Fruit fly (Drosophila melanogaster) whole organism, wandering third instar larva: Measurements from ENCODE around the gene 4E-T.

Experiments
- CG32264 ChIP-seq: fragments of 200-800 bp; sonication (Bioruptor generic); optimal IDR thresholded peaks from 2 replicates; lab custom pipeline; 2016; ENCODE audit warnings: missing biosample characterization, missing genetic modification characterization
- CG9705 ChIP-seq: fragments of 200-800 bp; sonication (Bioruptor generic); optimal IDR thresholded peaks from 2 replicates; lab custom pipeline; 2018; ENCODE audit warnings: missing biosample characterization, mild to moderate bottlenecking, missing genetic modification characterization
- CrebA ChIP-seq: fragments of 200-800 bp; sonication (Bioruptor generic); optimal IDR thresholded peaks from 2 replicates; lab custom pipeline; 2016; ENCODE audit warnings: missing biosample characterization, mild to moderate bottlenecking, missing genetic modification characterization, borderline replicate concordance
- Dfd ChIP-seq: fragments of >200 bp; optimal IDR thresholded peaks from 2 replicates; lab custom pipeline; 2017; ENCODE audit warnings: missing biosample characterization, missing genetic modification characterization
- Dif ChIP-seq: fragments of 200-275, 200-300 bp; sonication (Bioruptor generic); optimal IDR thresholded peaks from 2 replicates; lab custom pipeline; 2018; ENCODE audit warnings: missing biosample characterization, missing genetic modification characterization; ENCODE audit not compliant: partially characterized antibody
- Hnf4 ChIP-seq: fragments of 200-800 bp; sonication (Bioruptor generic); optimal IDR thresholded peaks from 2 replicates; lab custom pipeline; 2016; ENCODE audit warnings: missing biosample characterization, mild to moderate bottlenecking, missing genetic modification characterization
- Hr78 ChIP-seq: fragments of >200 bp; optimal IDR thresholded peaks from 2 replicates; lab custom pipeline; 2017; ENCODE audit warnings: missing biosample characterization, missing genetic modification characterization
- Hr83 ChIP-seq: fragments of 200-300 bp; sonication (Bioruptor generic); optimal IDR thresholded peaks from 2 replicates; lab custom pipeline; 2016; ENCODE audit warnings: missing biosample characterization, mild to moderate bottlenecking, missing genetic modification characterization, moderate library complexity; ENCODE audit not compliant: poor library complexity, severe bottlenecking
- Jra ChIP-seq: sonication (Bioruptor generic); optimal IDR thresholded peaks from 2 replicates; lab custom pipeline; 2016; ENCODE audit warnings: missing biosample characterization, missing genetic modification characterization
- Mio ChIP-seq: sonication (Bioruptor generic); optimal IDR thresholded peaks from 2 replicates; lab custom pipeline; 2016; ENCODE audit warnings: missing biosample characterization, missing genetic modification characterization
- N ChIP-seq: fragments of >200 bp; optimal IDR thresholded peaks from 2 replicates; lab custom pipeline; 2018; ENCODE audit warnings: missing biosample characterization, missing external identifiers, missing genetic modification characterization
- OdsH ChIP-seq: fragments of 200-800 bp; sonication (Bioruptor generic); optimal IDR thresholded peaks from 2 replicates; lab custom pipeline; 2016; ENCODE audit warnings: missing biosample characterization, mild to moderate bottlenecking, missing genetic modification characterization
- Rel ChIP-seq, 2 experiments: fragments of 200-800 bp; sonication (Bioruptor generic) in 1 of 2; optimal IDR thresholded peaks; 2 replicates in 1 of 2; 3 replicates in 1 of 2; lab custom pipeline; 2016 to 2019; ENCODE audit warnings: mild to moderate bottlenecking in 2 of 2, missing biosample characterization in 2 of 2, missing genetic modification characterization in 2 of 2, moderate library complexity in 1 of 2
- Sp1 ChIP-seq: fragments of 200-800 bp; sonication (Bioruptor generic); optimal IDR thresholded peaks from 3 replicates; lab custom pipeline; 2019; ENCODE audit warnings: missing biosample characterization, mild to moderate bottlenecking, missing genetic modification characterization, moderate library complexity
- Vsx2 ChIP-seq: fragments of 200-300, 225-300 bp; sonication (Bioruptor generic); optimal IDR thresholded peaks from 2 replicates; lab custom pipeline; 2018; ENCODE audit warnings: missing biosample characterization, missing genetic modification characterization; ENCODE audit not compliant: partially characterized antibody
- br ChIP-seq: fragments of 200-800 bp; sonication (Bioruptor generic); optimal IDR thresholded peaks from 2 replicates; lab custom pipeline; 2016; ENCODE audit warnings: missing biosample characterization, missing genetic modification characterization
- brk ChIP-seq: fragments of 200-800 bp; sonication (Bioruptor generic); optimal IDR thresholded peaks from 2 replicates; lab custom pipeline; 2016; ENCODE audit warnings: missing biosample characterization, mild to moderate bottlenecking, missing genetic modification characterization
- dl ChIP-seq, 2 experiments: fragments of 175-275, 200-275 bp in 1 of 2; fragments of 200-275 bp in 1 of 2; sonication (Bioruptor generic); optimal IDR thresholded peaks; lab custom pipeline; 2018; ENCODE audit warnings: mild to moderate bottlenecking in 2 of 2, missing biosample characterization in 2 of 2, missing genetic modification characterization in 2 of 2, moderate library complexity in 2 of 2; ENCODE audit not compliant: partially characterized antibody in 2 of 2, insufficient read depth in 1 of 2
- dmrt93B ChIP-seq: fragments of 200-800 bp; sonication (Bioruptor generic); optimal IDR thresholded peaks from 2 replicates; lab custom pipeline; 2018; ENCODE audit warnings: missing biosample characterization, mild to moderate bottlenecking, missing genetic modification characterization
- dsf ChIP-seq: sonication (Bioruptor generic); optimal IDR thresholded peaks from 2 replicates; lab custom pipeline; 2016; ENCODE audit warnings: missing biosample characterization, missing genetic modification characterization, borderline replicate concordance
- ey ChIP-seq: fragments of 200-800 bp; sonication (Bioruptor generic); optimal IDR thresholded peaks from 2 replicates; lab custom pipeline; 2016; ENCODE audit warnings: missing biosample characterization, missing genetic modification characterization
- fru ChIP-seq: fragments of 200-800 bp; sonication (Bioruptor generic); optimal IDR thresholded peaks from 3 replicates; lab custom pipeline; 2016; ENCODE audit warnings: missing biosample characterization, mild to moderate bottlenecking, missing genetic modification characterization
- h ChIP-seq: fragments of 200-800 bp; sonication (Bioruptor generic); optimal IDR thresholded peaks from 3 replicates; lab custom pipeline; 2016; ENCODE audit warnings: missing biosample characterization, mild to moderate bottlenecking, missing genetic modification characterization
- jim ChIP-seq: fragments of 175-275, 200-325 bp; sonication (Bioruptor generic); optimal IDR thresholded peaks from 2 replicates; lab custom pipeline; 2016; ENCODE audit warnings: missing biosample characterization, mild to moderate bottlenecking, missing genetic modification characterization
- pan ChIP-seq: fragments of >200 bp; optimal IDR thresholded peaks from 2 replicates; lab custom pipeline; 2017
- psq ChIP-seq: fragments of 200-800 bp; sonication (Bioruptor generic); optimal IDR thresholded peaks from 3 replicates; lab custom pipeline; 2017; ENCODE audit warnings: missing biosample characterization, mild to moderate bottlenecking, missing genetic modification characterization, moderate library complexity
- rgr ChIP-seq: fragments of 200-800 bp; sonication (Bioruptor generic); optimal IDR thresholded peaks from 3 replicates; lab custom pipeline; 2016; ENCODE audit warnings: missing biosample characterization, mild to moderate bottlenecking, missing genetic modification characterization
- sage ChIP-seq: fragments of 200-800 bp; sonication (Bioruptor generic); optimal IDR thresholded peaks from 2 replicates; lab custom pipeline; 2016; ENCODE audit warnings: missing biosample characterization, mild to moderate bottlenecking, missing genetic modification characterization
- sv ChIP-seq: fragments of 200-800 bp; sonication (Bioruptor generic); optimal IDR thresholded peaks from 3 replicates; lab custom pipeline; 2016; ENCODE audit warnings: missing biosample characterization, missing genetic modification characterization
- usp ChIP-seq: fragments of >200 bp; optimal IDR thresholded peaks from 2 replicates; lab custom pipeline; 2017; ENCODE audit warnings: missing biosample characterization, missing genetic modification characterization
- woc ChIP-seq: sonication (Bioruptor generic); optimal IDR thresholded peaks from 2 replicates; lab custom pipeline; 2016; ENCODE audit warnings: missing biosample characterization, mild to moderate bottlenecking, missing genetic modification characterization

Gene 4E-T

DNA sequence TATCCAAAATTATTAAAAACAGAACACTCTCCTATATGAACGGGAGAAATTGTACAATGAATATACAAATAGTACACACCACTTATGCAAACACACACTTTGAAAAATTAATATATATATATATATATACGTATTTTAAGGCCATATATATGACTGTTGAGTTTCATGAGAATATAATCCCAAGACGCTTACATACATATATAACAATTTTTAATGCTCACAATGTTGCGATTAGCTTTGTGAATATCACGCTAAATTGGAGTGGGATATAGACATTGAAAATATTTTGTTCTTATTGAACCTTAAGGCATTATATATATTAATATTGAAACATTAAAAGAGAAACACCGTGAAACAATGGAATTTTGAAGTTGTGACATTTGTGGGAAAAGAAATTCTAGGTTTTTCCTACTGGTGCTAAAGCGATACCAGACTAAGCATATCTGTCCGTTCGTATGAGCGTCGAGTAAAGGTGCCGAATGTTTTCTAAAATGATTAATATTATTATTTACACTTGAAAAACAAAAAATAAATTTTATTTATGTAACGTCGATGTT, at the start of gene 4E-T:
Gene 4E-T, minus strand, starts transcription at position 300 of the 557 bp plus-strand sequence.
- TF ChIP-seq sage (no peak), ey (no peak), Dfd (GFP tag; lab: Kevin White, UChicago) (no peak), OdsH (GFP tag; lab: Kevin White, UChicago) (no peak), woc (peak; percentile 45), psq (GFP tag; lab: Kevin White, UChicago) (no peak), Rel (GFP tag; optimal IDR thresholded peaks at IDR 0.05; lab: Kevin White, UChicago) (no peak), Rel (tag; optimal IDR thresholded peaks at IDR 0.05; lab: Kevin White, UChicago) (no peak), dsf (GFP tag; lab: Kevin White, UChicago) (no peak), CG9705 (GFP tag; lab: Kevin White, UChicago) (no peak), CrebA (GFP tag; lab: Kevin White, UChicago) (no peak), h (no peak), Hnf4 (no peak), rgr (GFP tag; lab: Kevin White, UChicago) (no peak), Hr78 (GFP tag; lab: Kevin White, UChicago) (peak; percentile 44), brk (peak; percentile 4), N (GFP tag; lab: Kevin White, UChicago) (peak; percentile 46), dl (GFP tag; optimal IDR thresholded peaks at IDR 0.05; lab: Kevin White, UChicago; ENCODE audit: insufficient read depth in 1 of 2, partially characterized antibody in 2 of 2) (no peak), fru (GFP tag; lab: Kevin White, UChicago) (no peak)
- TF ChIP-seq, all 38 proteins: peak for 4

- TF ChIP-seq fru (GFP tag; lab: Kevin White, UChicago), result no peak
- TF ChIP-seq, all 38 proteins: peak for 0
These were observed 37.8 kb upstream of the 4E-T start for dm6 chr4:995958-996357.

DNA sequence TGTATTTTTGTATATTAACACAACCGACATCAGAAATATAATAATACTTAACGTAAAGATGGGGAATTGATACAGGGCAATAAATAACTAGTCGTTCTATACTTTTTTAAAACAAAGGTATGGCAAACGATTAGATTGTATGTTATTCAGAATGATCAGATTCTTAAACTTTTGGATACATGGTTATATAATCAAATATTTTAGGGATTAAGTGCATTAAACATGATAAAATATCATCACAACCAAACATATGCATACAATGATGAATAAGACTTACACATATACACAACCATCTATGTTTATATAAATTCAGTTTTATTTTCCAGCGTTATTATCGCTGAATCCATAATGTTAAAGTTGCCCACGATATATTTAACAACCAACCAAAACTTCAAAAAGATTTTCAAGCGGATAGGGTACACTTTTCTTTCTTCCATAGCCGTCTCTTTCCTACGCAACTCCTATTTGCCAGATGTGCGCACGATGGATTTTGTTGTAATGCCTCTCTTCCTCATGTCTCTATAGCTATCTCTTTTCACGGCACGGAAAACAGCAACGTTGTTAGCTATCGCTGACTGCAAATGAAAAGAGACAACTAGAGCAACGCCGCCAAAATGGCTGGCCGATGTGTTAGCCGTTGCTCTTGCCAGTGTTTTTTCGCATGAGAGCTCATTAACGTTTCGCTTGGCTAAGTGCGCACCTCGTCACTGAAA, 31.0 kb upstream of the 4E-T start, which contains the start of gene toy:
Gene toy, plus strand, starts transcription at position 668 of the 713 bp plus-strand sequence.
- peak; percentile 28 for TF ChIP-seq Vsx2 (GFP tag; lab: Kevin White, UChicago)
- TF ChIP-seq CG32264 (GFP tag; lab: Kevin White, UChicago), result no peak
- TF ChIP-seq Dif, result peak; percentile 42

DNA sequence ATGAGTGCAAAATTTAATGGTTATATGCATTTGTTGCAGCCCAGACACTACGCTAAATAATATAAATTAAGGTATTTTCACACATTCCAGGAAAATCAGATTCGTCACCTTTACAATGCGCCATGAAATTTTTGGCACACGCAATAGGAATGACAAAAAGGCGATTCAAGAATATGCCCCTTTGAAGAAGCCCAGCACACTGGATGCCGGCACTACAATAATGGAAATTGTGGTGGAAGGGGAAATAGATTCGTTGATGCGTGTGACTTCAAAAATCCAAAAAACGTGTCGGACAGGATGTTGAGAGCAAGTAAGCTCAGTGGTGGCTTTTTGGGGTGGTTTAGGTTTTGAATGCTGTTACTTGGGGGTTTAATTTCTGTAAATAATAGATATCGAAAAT, 30.2 kb upstream of the 4E-T start:
- TF ChIP-seq Hr83 (GFP tag; lab: Kevin White, UChicago) (no peak), woc (no peak), rgr (GFP tag; lab: Kevin White, UChicago) (no peak), CrebA (GFP tag; lab: Kevin White, UChicago) (no peak), Hnf4 (no peak), Jra (GFP tag; lab: Kevin White, UChicago) (no peak), dsf (GFP tag; lab: Kevin White, UChicago) (no peak), Sp1 (GFP tag; lab: Kevin White, UChicago) (no peak), pan (lab: Kevin White, UChicago) (no peak), Mio (no peak), usp (GFP tag; lab: Kevin White, UChicago) (no peak), br (GFP tag; lab: Kevin White, UChicago) (no peak), sv (GFP tag; lab: Kevin White, UChicago) (no peak), Dif (no peak), dl (GFP tag; optimal IDR thresholded peaks at IDR 0.05; lab: Kevin White, UChicago; ENCODE audit: insufficient read depth in 1 of 2, partially characterized antibody in 2 of 2) (no peak), jim (GFP tag; lab: Kevin White, UChicago) (no peak)

- TF ChIP-seq ey, result no peak
- no peak for TF ChIP-seq dmrt93B (GFP tag; lab: Kevin White, UChicago)
- no peak for TF ChIP-seq Jra (GFP tag; lab: Kevin White, UChicago)
These were observed 26.6 kb upstream of the 4E-T start for dm6 chr4:984755-985154.
